Fruit fly (Drosophila melanogaster) ovary, adult (tissue): ENCODE results near the gene Lcp65Ac.

Experiments used
- CG17801 ChIP-seq: fragments of 200-800 bp; optimal IDR thresholded peaks from 2 replicates; lab custom pipeline; 2019; ENCODE audit warnings: missing biosample characterization, mild to moderate bottlenecking, missing genetic modification characterization, moderate library complexity; ENCODE audit not compliant: partially characterized antibody

The Lcp65Ac gene

DNA sequence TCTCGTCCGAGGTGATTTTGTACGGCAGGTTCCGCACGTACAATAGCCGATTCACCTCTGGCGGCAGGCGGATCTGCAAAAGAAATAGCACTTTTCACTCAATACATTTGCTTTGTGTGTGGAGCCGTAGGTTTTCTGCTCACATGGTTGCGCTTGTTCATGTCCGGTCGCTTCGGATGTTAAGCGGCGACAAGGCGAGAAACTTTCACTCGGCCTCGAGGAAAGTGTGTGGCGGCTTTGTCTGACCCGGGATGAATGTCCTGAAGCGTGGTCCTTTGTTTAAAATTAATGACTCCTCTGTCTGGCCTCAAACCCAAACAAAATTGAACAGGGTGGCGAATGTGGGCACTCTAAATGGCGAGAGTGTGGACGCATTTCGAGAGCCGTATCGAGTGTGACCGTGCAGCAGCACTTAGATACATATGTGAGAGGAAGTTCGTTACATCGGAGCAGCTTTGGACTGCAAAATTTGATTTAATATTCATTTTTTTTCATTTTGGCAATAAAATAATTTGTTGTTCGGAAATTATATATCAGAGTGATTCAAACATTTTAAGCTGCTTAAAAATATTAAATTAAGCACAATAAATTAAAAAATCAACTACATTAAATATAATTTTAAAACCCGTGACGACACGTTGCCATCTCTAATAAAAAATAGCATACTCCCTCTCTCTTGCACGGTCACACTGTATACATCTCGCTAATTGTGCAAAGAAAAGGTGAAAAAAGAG is 48.4 kb downstream of the Lcp65Ac start, which contains the start of the genes Sf3b6 and Tnpo:
TSS of gene Sf3b6 (minus strand) at position 358 of the 734 bp plus-strand sequence.
TSS of gene Tnpo (plus strand) at position 659 of the 734 bp plus-strand sequence.
- peak; percentile 77 for TF ChIP-seq CG17801 (GFP tag; lab: Kevin White, UChicago)

DNA sequence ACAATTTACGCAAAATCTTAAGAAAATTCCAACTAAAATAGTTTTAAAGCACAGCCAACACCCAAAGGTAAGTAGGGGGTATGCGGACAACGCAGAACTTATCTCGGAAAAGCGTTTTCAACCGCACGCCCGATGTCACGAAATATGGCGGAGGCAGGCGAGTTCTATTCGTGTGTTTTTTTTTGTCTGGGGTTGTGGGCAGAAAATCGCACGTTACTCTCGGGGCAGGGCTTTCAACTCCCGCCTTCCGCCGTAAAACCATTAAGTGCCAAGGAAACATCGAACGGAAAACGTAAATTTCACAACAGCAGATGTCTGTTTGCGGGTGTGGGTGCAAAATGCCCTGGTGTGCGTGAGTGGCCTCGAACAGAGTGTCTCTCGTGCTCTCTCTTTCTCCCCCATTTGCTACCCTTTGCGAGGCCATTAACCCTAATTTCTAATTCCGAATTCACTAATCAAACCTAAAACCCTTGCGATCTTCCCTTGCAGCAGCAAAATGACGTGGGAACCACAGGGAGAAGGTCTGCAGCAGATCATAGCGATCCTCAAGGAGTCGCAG is 49.0 kb downstream of the Lcp65Ac start:
- no peak for TF ChIP-seq CG17801 (GFP tag; lab: Kevin White, UChicago)
